Worm (Caenorhabditis elegans): ENCODE data around the gene F28A10.1.

F28A10.1 gene

DNA sequence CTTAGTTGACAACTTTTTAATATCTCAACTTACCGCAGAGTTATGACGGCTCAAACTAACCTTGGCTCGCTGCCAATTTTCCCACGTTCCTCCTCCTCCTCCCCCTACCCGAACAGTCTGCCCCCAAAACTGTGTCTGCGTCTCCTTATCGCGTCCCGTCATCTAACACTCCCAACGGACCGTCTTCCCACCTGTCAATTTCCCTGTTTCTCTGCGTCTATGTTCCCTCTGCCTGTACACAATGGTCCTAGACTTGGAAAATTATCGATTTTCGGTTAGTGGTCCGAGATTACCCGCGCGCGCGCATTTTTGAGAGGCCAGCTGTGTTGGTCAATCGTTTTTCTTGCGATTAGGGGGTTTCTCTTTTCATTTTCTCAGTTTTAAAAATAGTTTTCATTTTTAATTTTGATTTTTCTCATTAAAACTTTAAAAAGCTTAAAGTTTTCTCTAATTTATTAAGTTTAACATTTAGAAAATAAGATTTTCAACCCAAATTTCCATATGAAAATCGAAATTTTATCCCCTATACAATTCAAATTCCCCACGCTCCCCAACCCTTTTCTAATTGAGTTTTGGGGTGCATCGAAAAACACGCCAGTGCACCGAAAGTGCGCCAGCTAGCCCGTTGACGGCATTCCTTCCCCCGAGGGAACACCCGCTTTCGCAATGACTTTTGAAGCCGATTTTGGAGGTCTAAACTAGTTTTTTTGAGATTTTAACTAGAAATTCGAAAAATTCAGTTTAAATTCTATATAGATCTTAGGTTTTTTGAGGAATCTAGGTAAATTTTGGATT, 47.6 kb downstream of the F28A10.1 start, which contains the start of gene alg-2:
Gene alg-2, plus strand, starts transcription at position 220 of the 795 bp plus-strand sequence.
- TF ChIP-seq snpc-1.3 (tag; optimal IDR thresholded peaks at IDR 0.05; ENCODE audit: insufficient read depth) (no peak), Y53G8AR.9 (GFP tag; conservative IDR thresholded peaks at IDR 0.05) (no peak), tbp1 (GFP tag; optimal IDR thresholded peaks at IDR 0.05) (no peak), hrde-1 (tag; optimal IDR thresholded peaks at IDR 0.05; ENCODE audit: borderline replicate concordance) (no peak), attf-5 (GFP tag; optimal IDR thresholded peaks at IDR 0.05) (peak; percentile 45), sdz-38 (tag; optimal IDR thresholded peaks at IDR 0.05) (no peak), ceh-27 (GFP tag; optimal IDR thresholded peaks at IDR 0.05) (no peak), cebp-1 (GFP tag; IDR thresholded peaks at IDR 0.05) (peak; percentile 78), cebp-1 (tag; optimal IDR thresholded peaks at IDR 0.05) (peak; percentile 93), him-1 (tag; optimal IDR thresholded peaks at IDR 0.05) (no peak), hlh-12 (tag; optimal IDR thresholded peaks at IDR 0.05) (no peak), somi-1 (GFP tag; optimal IDR thresholded peaks at IDR 0.05) (no peak), snpc-4 (GFP tag; optimal IDR thresholded peaks at IDR 0.05) (no peak), snpc-4 (tag; optimal IDR thresholded peaks at IDR 0.05) (no peak), sea-2 (GFP tag; IDR thresholded peaks at IDR 0.05) (no peak), ZK185.1 (tag; optimal IDR thresholded peaks at IDR 0.05; ENCODE audit: poor library complexity, severe bottlenecking) (no peak), xnd-1 (tag; optimal IDR thresholded peaks at IDR 0.05) (peak; percentile 67), F10E7.11 (tag; optimal IDR thresholded peaks at IDR 0.05) (no peak), T26A5.8 (tag; optimal IDR thresholded peaks at IDR 0.05) (no peak), ccch-3 (GFP tag; optimal IDR thresholded peaks at IDR 0.05) (no peak), ztf-28 (GFP tag; IDR thresholded peaks at IDR 0.05) (no peak), aptf-3 (GFP tag; IDR thresholded peaks at IDR 0.05) (0 out of 2 replicates have a peak, but pooled peaks have one; percentile 10), K12H6.12 (tag; optimal IDR thresholded peaks at IDR 0.05) (no peak), nhr-120 (GFP tag; IDR thresholded peaks at IDR 0.05) (no peak), tlf-1 (GFP tag; optimal IDR thresholded peaks at IDR 0.05) (no peak), tbx-9 (tag; optimal IDR thresholded peaks at IDR 0.05; ENCODE audit: borderline replicate concordance) (no peak), hmg-20 (GFP tag; IDR thresholded peaks at IDR 0.05) (no peak), lin-35 (GFP tag; optimal IDR thresholded peaks at IDR 0.05) (peak in 1 of 3 experiments; percentile 29), lsl-1 (GFP tag; optimal IDR thresholded peaks at IDR 0.05) (peak; percentile 11), ceh-58 (GFP tag; IDR thresholded peaks at IDR 0.05) (no peak), cebp-2 (GFP tag; IDR thresholded peaks at IDR 0.05) (no peak), mcd-1 (GFP tag; IDR thresholded peaks at IDR 0.05) (peak; percentile 56), lsy-27 (tag; optimal IDR thresholded peaks at IDR 0.05; ENCODE audit: borderline replicate concordance, insufficient read depth) (no peak), snpc-3.4 (tag; optimal IDR thresholded peaks at IDR 0.05) (no peak), ztf-22 (GFP tag; optimal IDR thresholded peaks at IDR 0.05) (no peak), ztf-18 (tag; optimal IDR thresholded peaks at IDR 0.05) (peak; percentile 91), efl-1 (GFP tag; optimal IDR thresholded peaks at IDR 0.05) (peak; percentile 77), B0336.3 (GFP tag; IDR thresholded peaks at IDR 0.05) (peak; percentile 46; the same call in 1 of the 2 replicates), repo-1 (tag; optimal IDR thresholded peaks at IDR 0.05) (no peak), F39B2.1 (GFP tag; IDR thresholded peaks at IDR 0.05) (no peak), hmg-1.2 (GFP tag; IDR thresholded peaks at IDR 0.05) (peak; percentile 60), dpl-1 (GFP tag; optimal IDR thresholded peaks at IDR 0.05) (peak; percentile 46), let-607 (tag; optimal IDR thresholded peaks at IDR 0.05) (no peak), dox-1 (GFP tag; IDR thresholded peaks at IDR 0.05) (peak; percentile 36; the same call in 1 of the 2 replicates), die-1 (tag; optimal IDR thresholded peaks at IDR 0.05) (peak; percentile 22), ceh-79 (tag; optimal IDR thresholded peaks at IDR 0.05) (no peak), ztf-6 (GFP tag; IDR thresholded peaks at IDR 0.05) (no peak)
